Fruit fly (Drosophila melanogaster) whole organism, embryonic: ENCODE data around the gene mora.
A peak's percentile ranks its signal among the peaks of the same experiment; 100 is the strongest.

Source experiments
- Antp ChIP-seq: fragments of 200-800 bp; sonication (Bioruptor generic); optimal IDR thresholded peaks from 3 replicates; lab custom pipeline; 2016; ENCODE audit warnings: missing biosample characterization, missing genetic modification characterization
- B-H1 ChIP-seq: fragments of 200-800 bp; sonication (Bioruptor generic); IDR thresholded peaks from 3 replicates; pipeline ENCODE4 v1.3.6; 2022; ENCODE audit warnings: missing biosample characterization, missing genetic modification characterization
- Bdp1 ChIP-seq: fragments of 200-800 bp; sonication (Bioruptor generic); optimal IDR thresholded peaks from 3 replicates; lab custom pipeline; 2016; ENCODE audit warnings: missing biosample characterization, missing genetic modification characterization
- C15 ChIP-seq: fragments of 200-800 bp; sonication (Bioruptor generic); IDR thresholded peaks from 3 replicates; pipeline ENCODE4 v1.3.6; 2022; ENCODE audit warnings: missing biosample characterization, missing genetic modification characterization
- CG10321 ChIP-seq: fragments of 200-800 bp; sonication (Bioruptor generic); IDR thresholded peaks from 2 replicates; pipeline ENCODE4 v1.3.6; 2022; ENCODE audit warnings: missing biosample characterization, missing genetic modification characterization
- CG11093 ChIP-seq: fragments of 200-800 bp; sonication (Bioruptor generic); IDR thresholded peaks from 3 replicates; pipeline ENCODE4 v1.3.6; 2022; ENCODE audit warnings: missing biosample characterization, missing genetic modification characterization
- CG11560 ChIP-seq: fragments of 200-800 bp; sonication (Bioruptor generic); IDR thresholded peaks from 3 replicates; pipeline ENCODE4 v1.3.6; 2022; ENCODE audit warnings: missing biosample characterization, missing genetic modification characterization
- CG13123 ChIP-seq: fragments of 200-800 bp; sonication (Bioruptor generic); optimal IDR thresholded peaks from 2 replicates; lab custom pipeline; 2016; ENCODE audit warnings: missing biosample characterization, missing genetic modification characterization
- CG13287 ChIP-seq: fragments of 200-800 bp; sonication (Bioruptor generic); IDR thresholded peaks from 2 replicates; pipeline ENCODE4 v1.3.6; 2022; ENCODE audit warnings: missing biosample characterization, missing genetic modification characterization; ENCODE audit not compliant: partially characterized antibody
- CG15514 ChIP-seq: fragments of 200-800 bp; sonication (Bioruptor generic); optimal IDR thresholded peaks from 3 replicates; lab custom pipeline; 2017; ENCODE audit warnings: missing biosample characterization, missing genetic modification characterization, mild to moderate bottlenecking, moderate library complexity, missing genetic modification reagents
- CG17568 ChIP-seq: fragments of 200-800 bp; sonication (Bioruptor generic); optimal IDR thresholded peaks from 2 replicates; lab custom pipeline; 2018; ENCODE audit warnings: missing biosample characterization, mild to moderate bottlenecking, missing genetic modification characterization, moderate library complexity
- CG18619 ChIP-seq: fragments of 200-800 bp; sonication (Bioruptor generic); optimal IDR thresholded peaks from 3 replicates; lab custom pipeline; 2017; ENCODE audit warnings: missing biosample characterization, mild to moderate bottlenecking, missing genetic modification characterization
- CG18764 ChIP-seq: fragments of 200-800 bp; sonication (Bioruptor generic); optimal IDR thresholded peaks from 3 replicates; lab custom pipeline; 2016; ENCODE audit warnings: missing biosample characterization, missing genetic modification characterization
- CG2202 ChIP-seq: fragments of 200-800 bp; sonication (Bioruptor generic); optimal IDR thresholded peaks from 2 replicates; lab custom pipeline; 2018; ENCODE audit warnings: missing biosample characterization, mild to moderate bottlenecking, missing genetic modification characterization
- CG33213 ChIP-seq: fragments of 200-800 bp; sonication (Bioruptor generic); optimal IDR thresholded peaks from 3 replicates; lab custom pipeline; 2016; ENCODE audit warnings: missing biosample characterization, missing genetic modification characterization
- CG33557 ChIP-seq: fragments of 200-800 bp; sonication (Bioruptor generic); optimal IDR thresholded peaks from 2 replicates; lab custom pipeline; 2019; ENCODE audit warnings: missing biosample characterization, mild to moderate bottlenecking, missing genetic modification characterization, moderate library complexity
- CG3838 ChIP-seq: fragments of 200-800 bp; sonication (Bioruptor generic); optimal IDR thresholded peaks from 3 replicates; lab custom pipeline; 2016; ENCODE audit warnings: missing biosample characterization, missing genetic modification characterization
- CG6272 ChIP-seq: fragments of 200-800 bp; sonication (Bioruptor generic); IDR thresholded peaks from 2 replicates; pipeline ENCODE4 v1.3.6; 2022; ENCODE audit warnings: missing biosample characterization, missing genetic modification characterization
- Dek ChIP-seq: fragments of 200-800 bp; sonication (Bioruptor generic); optimal IDR thresholded peaks from 3 replicates; lab custom pipeline; 2019; ENCODE audit warnings: missing biosample characterization, mild to moderate bottlenecking, missing genetic modification characterization, moderate library complexity
- Dip2 ChIP-seq: fragments of 200-800 bp; sonication (Bioruptor generic); IDR thresholded peaks from 2 replicates; pipeline ENCODE4 v1.3.6; 2022; ENCODE audit warnings: missing biosample characterization, missing genetic modification characterization
- Doc2 ChIP-seq: fragments of 200-800 bp; sonication (Bioruptor generic); IDR thresholded peaks from 2 replicates; pipeline ENCODE4 v1.3.6; 2022; ENCODE audit warnings: missing biosample characterization, missing genetic modification characterization
- Hand ChIP-seq: fragments of 200-800 bp; sonication (Bioruptor generic); optimal IDR thresholded peaks from 2 replicates; lab custom pipeline; 2017; ENCODE audit warnings: mild to moderate bottlenecking, missing biosample characterization, missing genetic modification reagents, missing genetic modification characterization
- Hr39 ChIP-seq: fragments of >200 bp; optimal IDR thresholded peaks from 2 replicates; lab custom pipeline; 2017
- MESR4 ChIP-seq: fragments of 200-800 bp; sonication (Bioruptor generic); optimal IDR thresholded peaks from 2 replicates; lab custom pipeline; 2018; ENCODE audit warnings: missing biosample characterization, mild to moderate bottlenecking, missing genetic modification characterization, moderate library complexity
- Max ChIP-seq: fragments of 200-800 bp; sonication (Bioruptor generic); optimal IDR thresholded peaks from 2 replicates; lab custom pipeline; 2016; ENCODE audit warnings: missing biosample characterization, mild to moderate bottlenecking, missing genetic modification characterization
- NC2α ChIP-seq: fragments of 200-800 bp; sonication (Bioruptor generic); optimal IDR thresholded peaks from 2 replicates; lab custom pipeline; 2016; ENCODE audit warnings: missing biosample characterization, missing genetic modification characterization
- Nf-YC ChIP-seq: fragments of 200-800 bp; optimal IDR thresholded peaks from 3 replicates; lab custom pipeline; 2019; ENCODE audit warnings: missing biosample characterization, mild to moderate bottlenecking, missing genetic modification characterization, moderate library complexity
- NfI ChIP-seq: fragments of 200-800 bp; sonication (Bioruptor generic); optimal IDR thresholded peaks from 3 replicates; lab custom pipeline; 2018; ENCODE audit warnings: missing biosample characterization, mild to moderate bottlenecking, missing genetic modification characterization, moderate library complexity
- Opbp ChIP-seq: fragments of 200-800 bp; sonication (Bioruptor generic); IDR thresholded peaks from 3 replicates; pipeline ENCODE4 v1.3.6; 2022; ENCODE audit warnings: missing biosample characterization, missing genetic modification characterization; ENCODE audit not compliant: partially characterized antibody
- Pdp1 ChIP-seq, 2 experiments: fragments of 200-800 bp; sonication (Bioruptor generic); optimal IDR thresholded peaks; 3 replicates each; lab custom pipeline; 2016; ENCODE audit warnings: missing biosample characterization in 2 of 2, missing genetic modification characterization in 2 of 2, mild to moderate bottlenecking in 1 of 2, moderate library complexity in 1 of 2
- Sin3A ChIP-seq: fragments of >200 bp; optimal IDR thresholded peaks from 2 replicates; lab custom pipeline; 2018
- Usf ChIP-seq: fragments of 200-800 bp; sonication (Bioruptor generic); optimal IDR thresholded peaks from 2 replicates; lab custom pipeline; 2017; ENCODE audit warnings: missing genotype, missing biosample characterization, missing genetic modification characterization
- abd-A ChIP-seq: fragments of 200-800 bp; sonication (Bioruptor generic); optimal IDR thresholded peaks from 3 replicates; lab custom pipeline; 2019; ENCODE audit warnings: missing biosample characterization, mild to moderate bottlenecking, missing genetic modification characterization, moderate library complexity
- bcd ChIP-seq: fragments of 200-800 bp; sonication (Bioruptor generic); optimal IDR thresholded peaks from 2 replicates; lab custom pipeline; 2017; ENCODE audit warnings: missing biosample characterization, mild to moderate bottlenecking, missing genetic modification characterization
- chn ChIP-seq: fragments of 200-800 bp; sonication (Bioruptor generic); optimal IDR thresholded peaks from 2 replicates; lab custom pipeline; 2016; ENCODE audit warnings: missing biosample characterization, missing genetic modification characterization
- dmrt11E ChIP-seq: fragments of 200-800 bp; sonication (Bioruptor generic); optimal IDR thresholded peaks from 3 replicates; lab custom pipeline; 2018; ENCODE audit warnings: missing biosample characterization, mild to moderate bottlenecking, missing genetic modification characterization, moderate library complexity
- eve ChIP-seq, 2 experiments: fragments of >200 bp; optimal IDR thresholded peaks; 2 replicates each; lab custom pipeline; 2017; ENCODE audit warnings: missing biosample characterization in 2 of 2, missing genetic modification characterization in 2 of 2
- ewg ChIP-seq: fragments of 200-800 bp; sonication (Bioruptor generic); optimal IDR thresholded peaks from 3 replicates; lab custom pipeline; 2017; ENCODE audit warnings: mild to moderate bottlenecking, missing biosample characterization, missing genetic modification reagents, missing genetic modification characterization
- fd3F ChIP-seq: fragments of 200-800 bp; sonication (Bioruptor generic); optimal IDR thresholded peaks from 2 replicates; lab custom pipeline; 2018; ENCODE audit warnings: missing biosample characterization, mild to moderate bottlenecking, missing genetic modification characterization, moderate library complexity
- fru ChIP-seq: fragments of >200 bp; optimal IDR thresholded peaks from 2 replicates; lab custom pipeline; 2017
- grau ChIP-seq: fragments of 200-800 bp; optimal IDR thresholded peaks from 3 replicates; lab custom pipeline; 2019; ENCODE audit warnings: missing biosample characterization, mild to moderate bottlenecking, missing genetic modification characterization, moderate library complexity
- ham ChIP-seq: fragments of 200-800 bp; sonication (Bioruptor generic); IDR thresholded peaks from 2 replicates; pipeline ENCODE4 v1.3.6; 2022; ENCODE audit warnings: missing biosample characterization, missing genetic modification characterization
- oc ChIP-seq: fragments of 200-800 bp; sonication (Bioruptor generic); optimal IDR thresholded peaks from 2 replicates; lab custom pipeline; 2018; ENCODE audit warnings: missing biosample characterization, mild to moderate bottlenecking, missing genetic modification characterization, moderate library complexity
- onecut ChIP-seq: fragments of 200-800 bp; sonication (Bioruptor generic); IDR thresholded peaks from 2 replicates; pipeline ENCODE4 v1.3.6; 2022; ENCODE audit warnings: missing biosample characterization, missing genetic modification characterization
- phol ChIP-seq: fragments of 200-800 bp; sonication (Bioruptor generic); optimal IDR thresholded peaks from 3 replicates; lab custom pipeline; 2018; ENCODE audit warnings: missing biosample characterization, mild to moderate bottlenecking, missing genetic modification characterization, moderate library complexity
- pros ChIP-seq: fragments of 200-800 bp; sonication (Bioruptor generic); optimal IDR thresholded peaks from 3 replicates; lab custom pipeline; 2019; ENCODE audit warnings: missing biosample characterization, mild to moderate bottlenecking, missing genetic modification characterization, moderate library complexity
- psq ChIP-seq: fragments of 200-800 bp; sonication (Bioruptor generic); optimal IDR thresholded peaks from 2 replicates; lab custom pipeline; 2017; ENCODE audit warnings: missing biosample characterization, missing genetic modification characterization
- ranshi ChIP-seq: fragments of 200-800 bp; sonication (Bioruptor generic); IDR thresholded peaks from 2 replicates; pipeline ENCODE4 v1.3.6; 2022; ENCODE audit warnings: missing biosample characterization, missing genetic modification characterization
- salm ChIP-seq: fragments of 200-800 bp; sonication (Bioruptor generic); optimal IDR thresholded peaks from 2 replicates; lab custom pipeline; 2018; ENCODE audit warnings: missing biosample characterization, mild to moderate bottlenecking, missing genetic modification characterization
- toy ChIP-seq: fragments of 200-800 bp; sonication (Bioruptor generic); IDR thresholded peaks from 2 replicates; pipeline ENCODE4 v1.3.6; 2022; ENCODE audit warnings: missing biosample characterization, missing genetic modification characterization
- tx ChIP-seq: fragments of 200-800 bp; sonication (Bioruptor generic); optimal IDR thresholded peaks from 2 replicates; lab custom pipeline; 2016; ENCODE audit warnings: missing biosample characterization, missing genetic modification characterization
- vnd ChIP-seq: fragments of 200-800 bp; sonication (Bioruptor generic); IDR thresholded peaks from 3 replicates; pipeline ENCODE4 v1.3.6; 2022; ENCODE audit warnings: missing biosample characterization, missing genetic modification characterization; ENCODE audit not compliant: partially characterized antibody
- wor ChIP-seq: fragments of 200-800 bp; sonication (Bioruptor generic); IDR thresholded peaks from 2 replicates; pipeline ENCODE4 v1.3.6; 2022; ENCODE audit warnings: missing biosample characterization, missing genetic modification characterization

Gene mora

DNA sequence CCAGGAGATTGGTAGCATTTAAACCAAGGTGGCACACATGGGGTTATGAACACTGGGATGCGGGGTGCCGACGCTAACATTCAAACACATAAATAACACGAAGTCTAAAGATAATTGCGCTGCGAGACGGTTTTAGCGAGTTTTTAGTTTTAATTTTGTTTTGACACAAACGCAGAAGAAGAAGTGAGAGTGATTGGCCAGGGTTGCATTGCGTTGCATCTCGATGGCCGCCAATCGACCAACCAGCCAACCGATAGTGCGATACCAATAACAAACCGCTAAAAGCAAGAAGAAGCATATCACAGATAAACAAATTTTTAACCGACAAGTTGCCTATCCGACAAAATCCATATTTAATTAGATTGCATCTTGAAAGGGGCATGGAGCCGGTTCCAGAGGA is 40.6 kb downstream of the mora start, which contains the start of the genes Spps and CG13609 (continued):
- no peak for TF ChIP-seq Max (GFP tag; lab: Kevin White, UChicago)
- TF ChIP-seq CG6272 (GFP tag; lab: Robert Waterston, UW), result peak; percentile 36
- no peak for TF ChIP-seq CG18619 (GFP tag; lab: Kevin White, UChicago)
- no peak for TF ChIP-seq CG3838 (GFP tag; lab: Kevin White, UChicago)
- TF ChIP-seq Hr39 (lab: Kevin White, UChicago), result no peak
- TF ChIP-seq onecut, result no peak
- no peak for TF ChIP-seq chn (GFP tag; lab: Kevin White, UChicago)
- no peak for TF ChIP-seq NC2α (GFP tag; lab: Kevin White, UChicago)
- TF ChIP-seq Nf-YC (tag; lab: Kevin White, UChicago), result no peak
- no peak for TF ChIP-seq bcd (GFP tag; lab: Kevin White, UChicago)
- peak; percentile 4 for TF ChIP-seq dmrt11E (tag; lab: Kevin White, UChicago)
- peak; percentile 1 for TF ChIP-seq CG2202 (tag; lab: Kevin White, UChicago)
- no peak for TF ChIP-seq eve (GFP tag; optimal IDR thresholded peaks at IDR 0.05; lab: Kevin White, UChicago)
- no peak for TF ChIP-seq ham (GFP tag; lab: Robert Waterston, UW)
- no peak for TF ChIP-seq fru (lab: Kevin White, UChicago)
- no peak for TF ChIP-seq CG33213 (GFP tag; lab: Kevin White, UChicago)
- no peak for TF ChIP-seq oc (tag; lab: Kevin White, UChicago)
- TF ChIP-seq CG13123, result no peak
- TF ChIP-seq CG11093 (GFP tag; lab: Robert Waterston, UW), result no peak
- TF ChIP-seq vnd (GFP tag; lab: Robert Waterston, UW), result peak; percentile 86
- peak; percentile 61 for TF ChIP-seq CG15514 (GFP tag; lab: Kevin White, UChicago)
- TF ChIP-seq Dek (tag; lab: Kevin White, UChicago), result no peak
- peak; percentile 40 for TF ChIP-seq grau (tag; lab: Kevin White, UChicago)
- no peak for TF ChIP-seq wor (GFP tag; lab: Robert Waterston, UW)
- no peak for TF ChIP-seq pros (GFP tag; lab: Kevin White, UChicago)
- no peak for TF ChIP-seq C15 (GFP tag; lab: Robert Waterston, UW)
- TF ChIP-seq MESR4, result peak; percentile 87
- TF ChIP-seq salm (tag; lab: Kevin White, UChicago), result no peak
- no peak for TF ChIP-seq Hand (GFP tag; lab: Kevin White, UChicago)
- TF ChIP-seq Pdp1 (GFP tag; optimal IDR thresholded peaks at IDR 0.05; lab: Kevin White, UChicago), result peak in 1 of 2 experiments; percentile 12
- no peak for TF ChIP-seq Antp (GFP tag; lab: Kevin White, UChicago)
- TF ChIP-seq phol (tag; lab: Kevin White, UChicago), result peak; percentile 65
- peak; percentile 28; the same call in 1 of the 2 replicates for TF ChIP-seq ranshi (GFP tag; lab: Robert Waterston, UW)
- TF ChIP-seq Doc2 (GFP tag; lab: Robert Waterston, UW), result no peak
- TF ChIP-seq tx, result no peak
- TF ChIP-seq Bdp1 (GFP tag; lab: Kevin White, UChicago), result no peak
- TF ChIP-seq Sin3A (lab: Kevin White, UChicago), result peak; percentile 65
- peak; percentile 27 for TF ChIP-seq NfI
- TF ChIP-seq abd-A (tag; lab: Kevin White, UChicago), result no peak
- no peak for TF ChIP-seq toy (GFP tag; lab: Robert Waterston, UW)
- no peak for TF ChIP-seq fd3F (GFP tag; lab: Kevin White, UChicago)
- no peak for TF ChIP-seq Dip2 (GFP tag; lab: Robert Waterston, UW)
- no peak for TF ChIP-seq psq (GFP tag; lab: Kevin White, UChicago)
- TF ChIP-seq CG33557 (GFP tag; lab: Kevin White, UChicago), result peak; percentile 46
- TF ChIP-seq Opbp (GFP tag; lab: Robert Waterston, UW), result peak; percentile 98
- no peak for TF ChIP-seq Usf (GFP tag; lab: Kevin White, UChicago)
- no peak for TF ChIP-seq B-H1 (GFP tag; lab: Robert Waterston, UW)
- TF ChIP-seq CG13287 (GFP tag; lab: Robert Waterston, UW), result peak; percentile 96
- TF ChIP-seq ewg (GFP tag; lab: Kevin White, UChicago), result peak; percentile 11
- no peak for TF ChIP-seq CG18764 (GFP tag; lab: Kevin White, UChicago)
- TF ChIP-seq CG17568 (GFP tag; lab: Kevin White, UChicago), result no peak
- no peak for TF ChIP-seq CG11560 (tag; lab: Robert Waterston, UW)
- no peak for TF ChIP-seq CG10321 (GFP tag; lab: Robert Waterston, UW)
